Worm (Caenorhabditis elegans): ENCODE data around the gene R08A2.9.

R08A2.9 gene

DNA sequence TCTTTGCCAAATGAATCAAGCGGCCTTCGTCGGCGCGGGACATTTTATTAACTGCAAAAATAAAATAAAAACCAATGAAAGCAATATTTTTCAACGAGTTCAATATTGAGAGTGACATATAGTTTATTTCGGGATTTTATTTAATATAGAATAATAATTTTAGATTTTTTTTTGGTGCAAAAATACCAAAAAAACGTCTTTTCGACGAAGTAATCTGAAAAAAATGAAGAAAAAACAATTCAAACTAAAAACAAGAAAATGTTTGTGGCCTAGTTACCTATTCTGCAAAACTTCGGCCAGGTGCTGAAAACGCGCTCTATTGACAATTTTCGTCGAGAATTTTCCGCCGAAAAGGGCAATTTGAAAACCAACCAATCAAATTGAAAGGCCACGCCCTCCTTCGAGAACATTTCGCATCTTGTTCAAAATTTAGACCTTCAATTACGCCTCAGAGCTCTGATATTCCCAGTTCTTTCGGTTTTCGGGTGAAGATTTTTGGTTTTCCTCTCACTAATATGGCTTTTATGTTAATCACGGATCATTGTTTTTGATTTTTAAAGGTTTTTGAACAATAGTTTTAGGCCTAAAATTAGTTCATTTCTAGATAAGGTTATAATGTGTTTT, 22.5 kb upstream of the R08A2.9 start, which contains the start of gene C47E8.4 (continued):
- TF ChIP-seq rnt-1 (tag; optimal IDR thresholded peaks at IDR 0.05) (peak; percentile 93), ceh-18 (tag; optimal IDR thresholded peaks at IDR 0.05) (peak; percentile 93), nhr-232 (tag; optimal IDR thresholded peaks at IDR 0.05) (no peak), npax-4 (tag; optimal IDR thresholded peaks at IDR 0.05) (no peak), F13H6.1 (tag; optimal IDR thresholded peaks at IDR 0.05) (peak; percentile 88), eyg-1 (tag; optimal IDR thresholded peaks at IDR 0.05) (peak; percentile 78), dmd-4 (tag; optimal IDR thresholded peaks at IDR 0.05; ENCODE audit: borderline replicate concordance) (no peak), K02D7.2 (tag; optimal IDR thresholded peaks at IDR 0.05) (no peak), ceh-45 (GFP tag; IDR thresholded peaks at IDR 0.05) (no peak), unc-86 (tag; optimal IDR thresholded peaks at IDR 0.05) (peak; percentile 82), hlh-15 (tag; optimal IDR thresholded peaks at IDR 0.05) (no peak), C08G9.2 (tag; optimal IDR thresholded peaks at IDR 0.05) (peak; percentile 99), unc-3 (GFP tag; conservative IDR thresholded peaks at IDR 0.05) (0 out of 2 replicates have a peak, but pooled peaks have one; percentile 17), unc-3 (tag; optimal IDR thresholded peaks at IDR 0.05) (peak; percentile 72), pat-9 (tag; optimal IDR thresholded peaks at IDR 0.05) (no peak), elt-2 (tag; optimal IDR thresholded peaks at IDR 0.05) (peak; percentile 85), sox-2 (GFP tag; IDR thresholded peaks at IDR 0.05) (peak; percentile 49), pag-3 (tag; optimal IDR thresholded peaks at IDR 0.05; ENCODE audit: borderline replicate concordance) (no peak), pros-1 (tag; optimal IDR thresholded peaks at IDR 0.05) (peak; percentile 64), ztf-16 (tag; optimal IDR thresholded peaks at IDR 0.05) (peak; percentile 63), tbx-7 (tag; optimal IDR thresholded peaks at IDR 0.05) (peak; percentile 95), T23F11.4 (GFP tag; optimal IDR thresholded peaks at IDR 0.05) (no peak), hlh-8 (tag; optimal IDR thresholded peaks at IDR 0.05) (peak; percentile 92), ceh-19 (GFP tag; optimal IDR thresholded peaks at IDR 0.05) (no peak), tbx-2 (tag; optimal IDR thresholded peaks at IDR 0.05) (peak; percentile 97), K09A11.1 (tag; optimal IDR thresholded peaks at IDR 0.05; ENCODE audit: insufficient read depth) (peak; percentile 25)

DNA sequence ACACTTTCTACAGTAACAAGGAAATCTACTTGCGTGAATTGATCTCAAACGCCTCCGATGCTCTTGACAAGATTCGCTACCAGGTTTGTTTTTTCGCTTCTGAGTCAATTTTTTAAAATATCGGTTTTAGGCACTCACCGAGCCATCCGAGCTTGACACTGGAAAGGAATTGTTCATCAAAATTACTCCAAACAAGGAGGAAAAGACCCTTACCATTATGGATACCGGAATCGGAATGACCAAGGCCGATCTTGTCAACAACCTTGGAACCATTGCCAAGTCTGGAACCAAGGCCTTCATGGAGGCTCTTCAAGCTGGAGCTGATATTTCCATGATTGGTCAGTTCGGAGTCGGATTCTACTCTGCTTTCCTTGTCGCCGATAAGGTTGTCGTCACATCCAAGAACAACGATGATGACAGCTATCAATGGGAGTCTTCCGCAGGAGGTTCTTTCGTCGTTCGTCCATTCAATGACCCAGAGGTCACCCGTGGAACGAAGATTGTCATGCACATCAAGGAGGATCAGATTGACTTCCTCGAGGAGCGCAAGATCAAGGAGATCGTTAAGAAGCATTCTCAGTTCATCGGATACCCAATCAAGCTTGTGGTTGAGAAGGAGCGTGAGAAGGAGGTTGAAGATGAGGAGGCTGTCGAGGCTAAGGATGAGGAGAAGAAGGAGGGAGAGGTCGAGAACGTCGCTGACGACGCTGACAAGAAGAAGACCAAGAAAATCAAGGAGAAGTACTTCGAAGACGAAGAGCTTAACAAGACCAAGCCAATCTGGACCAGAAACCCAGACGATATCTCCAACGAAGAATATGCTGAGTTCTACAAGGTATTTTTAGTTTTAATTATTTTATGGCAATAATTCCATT, 21.6 kb upstream of the R08A2.9 start:
- TF ChIP-seq hlh-6 (tag; optimal IDR thresholded peaks at IDR 0.05): peak; percentile 8
- TF ChIP-seq dve-1 (tag; optimal IDR thresholded peaks at IDR 0.05): no peak
- TF ChIP-seq pqm-1 (tag; optimal IDR thresholded peaks at IDR 0.05): peak; percentile 4

DNA sequence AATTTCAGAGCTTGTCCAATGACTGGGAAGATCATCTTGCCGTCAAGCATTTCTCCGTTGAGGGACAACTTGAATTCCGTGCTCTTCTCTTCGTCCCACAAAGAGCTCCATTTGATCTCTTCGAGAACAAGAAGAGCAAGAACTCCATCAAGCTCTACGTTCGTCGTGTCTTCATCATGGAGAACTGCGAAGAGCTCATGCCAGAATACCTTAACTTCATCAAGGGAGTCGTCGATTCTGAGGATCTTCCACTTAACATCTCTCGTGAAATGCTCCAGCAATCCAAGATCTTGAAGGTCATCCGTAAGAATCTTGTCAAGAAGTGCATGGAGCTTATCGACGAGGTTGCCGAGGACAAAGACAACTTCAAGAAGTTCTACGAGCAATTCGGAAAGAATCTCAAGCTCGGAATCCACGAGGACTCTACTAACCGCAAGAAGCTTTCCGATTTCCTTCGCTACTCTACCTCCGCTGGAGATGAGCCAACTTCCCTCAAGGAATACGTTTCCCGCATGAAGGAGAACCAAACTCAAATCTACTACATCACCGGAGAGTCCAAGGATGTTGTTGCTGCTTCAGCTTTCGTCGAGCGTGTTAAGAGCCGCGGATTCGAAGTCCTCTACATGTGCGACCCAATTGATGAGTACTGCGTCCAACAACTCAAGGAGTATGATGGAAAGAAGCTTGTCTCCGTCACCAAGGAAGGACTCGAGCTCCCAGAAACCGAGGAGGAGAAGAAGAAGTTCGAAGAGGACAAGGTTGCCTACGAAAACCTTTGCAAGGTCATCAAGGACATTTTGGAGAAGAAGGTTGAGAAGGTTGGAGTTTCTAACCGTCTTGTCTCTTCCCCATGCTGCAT, 20.7 kb upstream of the R08A2.9 start:
- peak; percentile 2 for TF ChIP-seq T23F11.4 (GFP tag; optimal IDR thresholded peaks at IDR 0.05)
- no peak for TF ChIP-seq che-1 (tag; optimal IDR thresholded peaks at IDR 0.05)

DNA sequence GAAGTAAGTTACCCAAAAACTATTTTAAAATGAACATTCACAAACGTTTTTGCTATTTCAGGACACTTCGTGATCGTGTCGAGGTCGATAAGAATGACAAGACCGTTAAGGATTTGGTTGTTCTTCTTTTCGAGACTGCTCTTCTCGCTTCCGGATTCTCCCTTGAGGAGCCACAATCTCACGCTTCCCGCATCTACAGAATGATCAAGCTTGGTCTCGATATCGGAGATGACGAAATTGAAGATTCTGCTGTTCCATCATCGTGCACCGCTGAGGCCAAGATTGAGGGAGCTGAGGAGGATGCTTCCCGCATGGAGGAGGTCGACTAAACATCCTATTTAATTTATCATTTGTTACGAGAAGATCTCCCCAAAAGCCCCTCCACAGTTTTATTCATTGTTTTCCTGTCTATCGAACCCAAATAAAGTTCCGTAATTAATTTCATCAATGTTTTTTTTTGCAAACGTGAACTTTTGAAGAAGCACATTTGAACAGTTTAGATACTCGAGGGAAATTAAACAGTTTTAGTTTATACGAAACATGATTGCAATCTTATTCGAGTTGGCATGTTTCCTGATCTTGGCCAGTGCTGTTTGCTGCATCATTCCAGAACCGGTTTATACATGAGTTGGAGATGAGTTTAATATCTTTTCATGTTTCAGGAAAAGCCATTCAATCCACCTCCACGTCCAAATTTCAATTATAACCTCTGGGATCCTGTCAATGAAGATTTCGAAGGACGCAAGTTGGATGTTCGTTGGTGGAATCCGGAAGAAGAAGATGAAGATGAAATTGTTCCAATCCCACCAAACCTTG, 19.8 kb upstream of the R08A2.9 start, which contains the start of gene C47E8.11:
C47E8.11 (plus strand) TSS at position 520 of the 816 bp plus-strand sequence.
- TF ChIP-seq odd-2 (tag; optimal IDR thresholded peaks at IDR 0.05) (no peak), nfya-1 (tag; optimal IDR thresholded peaks at IDR 0.05) (peak; percentile 12)

Data from whole organism, late embryonic.